Worm (Caenorhabditis elegans) whole organism, L4/young adult: ENCODE results near the gene EGAP2.2.

ENCODE experiments used
- W03F9.2 ChIP-seq: fragments of 150-350 bp; optimal IDR thresholded peaks from 2 replicates; lab custom pipeline; 2014; ENCODE audit warnings: missing biosample characterization, missing genetic modification characterization
- him-1 ChIP-seq: sonication (generic microtip); optimal IDR thresholded peaks from 2 replicates; lab custom pipeline; 2016; ENCODE audit warnings: missing genotype, missing genetic modification reagents, missing genetic modification characterization, missing compliant biosample characterization

ce11 chrII:5229596-5229995 lies at the start of gene EGAP2.2:
- TF ChIP-seq him-1: no peak
- no peak for TF ChIP-seq W03F9.2 (tag; lab: Kevin White, UChicago)
